Fruit fly (Drosophila melanogaster): ENCODE results near the gene Pstk.

DNA sequence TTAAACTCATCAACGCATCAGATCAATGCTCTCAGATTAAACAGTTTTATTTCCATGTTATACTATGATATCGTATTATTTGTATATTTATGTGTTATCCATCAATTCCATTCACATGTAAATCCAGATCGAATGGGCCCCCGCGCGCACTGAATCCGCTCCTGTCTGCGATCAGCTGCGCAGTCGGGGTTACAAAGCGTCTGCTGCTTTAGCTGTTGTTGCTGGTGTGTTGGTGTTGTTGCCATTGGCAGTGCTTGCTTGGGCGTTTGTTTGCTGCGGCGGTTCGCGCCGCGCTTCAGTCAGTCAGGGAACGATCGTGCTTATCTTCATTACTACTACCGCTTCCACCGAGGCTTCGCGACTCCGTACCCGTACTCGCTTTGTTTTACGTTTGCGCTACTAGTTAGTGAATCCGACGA is 48.7 kb upstream of the Pstk start, which contains the start of gene Zw:
- TF ChIP-seq ttk (optimal IDR thresholded peaks at IDR 0.05) (no peak), psq (optimal IDR thresholded peaks at IDR 0.05) (no peak), Myc (optimal IDR thresholded peaks at IDR 0.05) (no peak), h (optimal IDR thresholded peaks at IDR 0.05) (no peak), insv (optimal IDR thresholded peaks at IDR 0.05) (no peak), Sin3A (optimal IDR thresholded peaks at IDR 0.05) (no peak)
